Worm (Caenorhabditis elegans): ENCODE measurements around the gene C33D9.8.

C33D9.8 gene

DNA sequence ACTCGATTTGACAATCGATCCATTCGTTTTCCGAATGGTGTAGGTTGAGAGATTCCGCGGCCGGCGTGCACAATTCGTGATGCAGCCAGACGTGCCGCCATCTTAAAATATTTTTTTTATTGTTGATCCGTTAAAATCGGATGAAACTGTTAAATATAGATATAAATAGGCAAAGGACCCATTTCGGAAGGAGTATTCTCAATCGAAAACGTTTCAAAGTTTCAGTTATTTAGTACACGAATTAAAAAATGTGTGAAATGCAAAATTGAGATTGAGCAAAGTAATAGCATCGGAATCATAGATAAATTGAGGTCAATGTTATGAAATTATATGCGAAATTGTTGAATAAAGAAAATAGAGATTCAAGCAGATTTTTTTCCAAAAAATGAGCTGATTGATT lies 46.6 kb downstream of the C33D9.8 start, which contains the start of gene mrps-33:
mrps-33 (minus strand) TSS at position 101 of the 400 bp plus-strand sequence.
- no peak for TF ChIP-seq flh-1 (GFP tag; optimal IDR thresholded peaks at IDR 0.05)
- TF ChIP-seq nhr-237 (tag; optimal IDR thresholded peaks at IDR 0.05), result no peak
- no peak for TF ChIP-seq ceh-83 (GFP tag; optimal IDR thresholded peaks at IDR 0.05)
- no peak for TF ChIP-seq elt-3 (tag; optimal IDR thresholded peaks at IDR 0.05)
- no peak for TF ChIP-seq sem-2 (GFP tag; optimal IDR thresholded peaks at IDR 0.05)
- TF ChIP-seq unc-120 (tag; optimal IDR thresholded peaks at IDR 0.05; ENCODE audit: poor library complexity, severe bottlenecking), result no peak
- no peak for TF ChIP-seq nhr-2 (tag; optimal IDR thresholded peaks at IDR 0.05)
- TF ChIP-seq hlh-1 (tag; optimal IDR thresholded peaks at IDR 0.05), result no peak
- TF ChIP-seq mab-5 (tag; optimal IDR thresholded peaks at IDR 0.05), result no peak
- no peak for TF ChIP-seq drap-1 (GFP tag; optimal IDR thresholded peaks at IDR 0.05)
- no peak for TF ChIP-seq elt-1 (tag; optimal IDR thresholded peaks at IDR 0.05; ENCODE audit: borderline replicate concordance, insufficient read depth)
- TF ChIP-seq blmp-1 (tag; optimal IDR thresholded peaks at IDR 0.05), result no peak
- TF ChIP-seq bed-3 (GFP tag; optimal IDR thresholded peaks at IDR 0.05), result no peak
- no peak for TF ChIP-seq ham-2 (GFP tag; optimal IDR thresholded peaks at IDR 0.05)
- TF ChIP-seq ceh-39 (tag; optimal IDR thresholded peaks at IDR 0.05), result no peak
- no peak for TF ChIP-seq tbx-8 (GFP tag; optimal IDR thresholded peaks at IDR 0.05)
- TF ChIP-seq pha-4 (tag; optimal IDR thresholded peaks at IDR 0.05), result no peak
- no peak for TF ChIP-seq nhr-76 (tag; optimal IDR thresholded peaks at IDR 0.05)
- no peak for TF ChIP-seq unc-62 (GFP tag; optimal IDR thresholded peaks at IDR 0.05)
- TF ChIP-seq ces-1 (GFP tag; optimal IDR thresholded peaks at IDR 0.05), result no peak

DNA sequence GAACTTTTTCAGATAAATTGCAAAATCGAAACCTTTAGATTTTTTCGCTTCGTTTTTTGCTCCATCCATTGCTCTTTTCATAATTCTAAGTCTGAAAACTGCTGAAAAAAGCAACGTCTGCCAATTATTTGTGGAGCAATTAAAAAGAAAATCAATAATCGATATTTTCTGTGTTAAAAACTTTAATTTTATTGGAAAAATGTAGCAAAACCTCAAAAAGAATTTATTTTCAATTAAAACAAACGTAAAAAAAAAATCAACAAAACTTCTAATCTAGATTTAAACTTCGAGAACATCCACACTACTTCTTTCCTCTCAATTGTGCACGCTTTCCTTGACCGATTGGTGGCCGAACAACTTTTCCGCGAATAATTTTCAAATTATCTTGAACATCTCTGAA lies 47.3 kb downstream of the C33D9.8 start, which contains the start of gene F21D5.5:
F21D5.5 (minus strand) TSS at position 101 of the 400 bp plus-strand sequence.
- no peak for TF ChIP-seq mab-5 (tag; optimal IDR thresholded peaks at IDR 0.05)
- TF ChIP-seq elt-1 (tag; optimal IDR thresholded peaks at IDR 0.05; ENCODE audit: borderline replicate concordance, insufficient read depth), result no peak
- no peak for TF ChIP-seq nhr-237 (tag; optimal IDR thresholded peaks at IDR 0.05)
- no peak for TF ChIP-seq cnd-1 (tag; optimal IDR thresholded peaks at IDR 0.05)
- no peak for TF ChIP-seq hlh-1 (tag; optimal IDR thresholded peaks at IDR 0.05)
- no peak for TF ChIP-seq mls-2 (tag; optimal IDR thresholded peaks at IDR 0.05)
- TF ChIP-seq ceh-83 (GFP tag; optimal IDR thresholded peaks at IDR 0.05), result no peak

DNA sequence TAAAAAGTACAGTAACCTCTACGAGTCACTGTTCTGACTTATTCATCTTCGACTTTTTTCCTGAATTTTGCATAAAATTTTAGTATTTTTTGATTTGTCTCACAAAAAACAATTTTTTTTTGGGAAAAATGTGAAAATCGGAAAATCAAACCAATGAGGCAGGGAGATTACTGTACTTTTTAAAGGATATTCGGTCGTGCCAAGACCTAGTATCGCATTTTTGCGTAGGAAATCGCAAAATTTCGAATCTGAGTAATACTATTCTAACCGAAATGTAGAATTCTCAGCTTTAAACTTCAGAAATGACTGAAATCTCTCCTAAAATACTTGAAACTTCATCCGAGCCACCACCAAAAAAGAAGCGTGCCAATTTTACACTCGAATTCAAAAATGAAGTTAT lies 48.8 kb downstream of the C33D9.8 start, which contains the start of gene F21D5.4:
F21D5.4 (plus strand) TSS at position 301 of the 400 bp plus-strand sequence.
- TF ChIP-seq ztf-11 (tag; optimal IDR thresholded peaks at IDR 0.05) (no peak), hlh-1 (tag; optimal IDR thresholded peaks at IDR 0.05) (no peak), unc-39 (tag; optimal IDR thresholded peaks at IDR 0.05) (no peak), drap-1 (GFP tag; optimal IDR thresholded peaks at IDR 0.05) (no peak), flh-1 (GFP tag; optimal IDR thresholded peaks at IDR 0.05) (no peak), ceh-83 (GFP tag; optimal IDR thresholded peaks at IDR 0.05) (no peak), lin-32 (GFP tag; optimal IDR thresholded peaks at IDR 0.05) (no peak), mls-2 (tag; optimal IDR thresholded peaks at IDR 0.05) (no peak), lsy-2 (tag; optimal IDR thresholded peaks at IDR 0.05) (no peak), tbx-8 (GFP tag; optimal IDR thresholded peaks at IDR 0.05) (no peak), M03D4.4 (tag; optimal IDR thresholded peaks at IDR 0.05) (no peak), mab-5 (tag; optimal IDR thresholded peaks at IDR 0.05) (no peak), nhr-28 (tag; optimal IDR thresholded peaks at IDR 0.05) (no peak), mep-1 (tag; optimal IDR thresholded peaks at IDR 0.05) (no peak), ham-2 (GFP tag; optimal IDR thresholded peaks at IDR 0.05) (no peak)

DNA sequence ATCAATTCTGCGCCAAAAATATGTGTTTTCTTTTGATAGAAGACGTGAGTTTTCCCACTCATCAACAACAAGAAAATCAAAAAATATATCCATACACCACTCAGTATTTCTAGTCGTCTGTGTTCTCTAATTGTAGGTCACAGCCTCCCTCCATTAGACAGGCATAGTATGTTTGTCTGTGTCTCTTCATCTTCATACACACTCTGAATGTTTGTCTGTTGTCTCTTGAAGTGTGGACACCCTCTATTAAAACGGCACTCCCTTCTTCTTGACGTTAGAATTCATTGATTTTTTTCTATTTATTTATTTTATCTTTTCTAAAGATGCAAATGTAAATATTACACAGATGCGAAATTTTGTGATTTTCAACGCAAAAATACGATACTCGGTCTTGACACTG lies 49.2 kb downstream of the C33D9.8 start:
- TF ChIP-seq unc-120 (tag; optimal IDR thresholded peaks at IDR 0.05; ENCODE audit: poor library complexity, severe bottlenecking) (peak; percentile 10), hlh-1 (tag; optimal IDR thresholded peaks at IDR 0.05) (peak; percentile 11), ces-1 (GFP tag; optimal IDR thresholded peaks at IDR 0.05) (no peak), pha-4 (tag; optimal IDR thresholded peaks at IDR 0.05) (peak; percentile 35)
